Worm (Caenorhabditis elegans) whole organism, L2 larva: Measurements from ENCODE around the gene F46C5.6.

Experiments
- C34F6.9 ChIP-seq: fragments of 150-350 bp; optimal IDR thresholded peaks from 2 replicates; lab custom pipeline; 2014; ENCODE audit warnings: missing biosample characterization, missing genetic modification characterization
- F13H6.1 ChIP-seq: sonication (generic microtip); optimal IDR thresholded peaks from 2 replicates; lab custom pipeline; 2016; ENCODE audit warnings: missing genetic modification characterization, missing compliant biosample characterization
- R02D3.7 ChIP-seq: fragments of 150-350 bp; optimal IDR thresholded peaks from 2 replicates; lab custom pipeline; 2014; ENCODE audit warnings: missing biosample characterization, missing genetic modification characterization
- Y55F3AM.14 ChIP-seq: fragments of 200-800 bp; sonication (Bioruptor generic); optimal IDR thresholded peaks from 2 replicates; lab custom pipeline; 2018; ENCODE audit warnings: mild to moderate bottlenecking, missing genetic modification characterization, missing compliant biosample characterization
- ZK546.5 ChIP-seq: sonication (generic microtip); optimal IDR thresholded peaks from 2 replicates; lab custom pipeline; 2017; ENCODE audit warnings: missing biosample characterization, missing genetic modification characterization
- alr-1 ChIP-seq: fragments of 150-350 bp; optimal IDR thresholded peaks from 2 replicates; lab custom pipeline; 2014; ENCODE audit warnings: missing biosample characterization, missing genetic modification characterization
- aly-2 ChIP-seq: fragments of 150-350 bp; optimal IDR thresholded peaks from 2 replicates; lab custom pipeline; 2014; ENCODE audit warnings: missing biosample characterization, missing genetic modification characterization
- ama-1 ChIP-seq: fragments of 150-350 bp; optimal IDR thresholded peaks from 2 replicates; lab custom pipeline; 2018; ENCODE audit warnings: inconsistent platforms
- blmp-1 ChIP-seq: sonication (generic microtip); optimal IDR thresholded peaks from 2 replicates; lab custom pipeline; 2017; ENCODE audit warnings: missing genetic modification characterization, mild to moderate bottlenecking, missing compliant biosample characterization, antibody characterized with exemption, moderate library complexity; ENCODE audit not compliant: insufficient read depth
- ceh-16 ChIP-seq: fragments of 150-350 bp; optimal IDR thresholded peaks from 2 replicates; lab custom pipeline; 2014; ENCODE audit warnings: missing biosample characterization, missing genetic modification characterization
- ceh-82 ChIP-seq: fragments of 150-350 bp; optimal IDR thresholded peaks from 2 replicates; lab custom pipeline; 2014; ENCODE audit warnings: missing biosample characterization, missing genetic modification characterization
- crh-2 ChIP-seq: sonication (generic microtip); optimal IDR thresholded peaks from 2 replicates; lab custom pipeline; 2017; ENCODE audit warnings: missing biosample characterization, missing genetic modification characterization
- egl-27 ChIP-seq: sonication (generic microtip); optimal IDR thresholded peaks from 3 replicates; lab custom pipeline; 2017; ENCODE audit warnings: missing biosample characterization, missing genetic modification reagents, missing genetic modification characterization
- elt-1 ChIP-seq: fragments of 150-350 bp; optimal IDR thresholded peaks from 2 replicates; lab custom pipeline; 2014; ENCODE audit warnings: missing biosample characterization, missing genetic modification characterization
- elt-3 ChIP-seq: sonication (generic microtip); optimal IDR thresholded peaks from 2 replicates; lab custom pipeline; 2017; ENCODE audit warnings: missing biosample characterization, missing genetic modification characterization
- fos-1 ChIP-seq: fragments of 150-350 bp; optimal IDR thresholded peaks from 2 replicates; lab custom pipeline; 2014; ENCODE audit warnings: missing biosample characterization, missing genetic modification characterization
- gmeb-1 ChIP-seq: fragments of 150-350 bp; optimal IDR thresholded peaks from 2 replicates; lab custom pipeline; 2014; ENCODE audit warnings: missing biosample characterization, missing genetic modification characterization
- lin-11 ChIP-seq: fragments of 150-350 bp; sonication (generic microtip); optimal IDR thresholded peaks from 2 replicates; lab custom pipeline; 2014; ENCODE audit warnings: missing biosample characterization, missing genetic modification characterization, inconsistent platforms, mixed read lengths
- lin-13 ChIP-seq: fragments of 150-350 bp; optimal IDR thresholded peaks from 2 replicates; lab custom pipeline; 2014; ENCODE audit warnings: missing biosample characterization, missing genetic modification reagents, missing genetic modification characterization
- lin-39 ChIP-seq: fragments of 150-350 bp; optimal IDR thresholded peaks from 2 replicates; lab custom pipeline; 2014; ENCODE audit warnings: missing biosample characterization, missing genetic modification reagents, missing genetic modification characterization
- lsy-2 ChIP-seq, 2 experiments: fragments of 150-350 bp in 1 of 2; sonication (generic microtip) in 1 of 2; optimal IDR thresholded peaks; 2 replicates each; lab custom pipeline; 2014 to 2017; ENCODE audit warnings: missing biosample characterization in 2 of 2, missing genetic modification characterization in 2 of 2
- mab-5 ChIP-seq: fragments of 150-350 bp; optimal IDR thresholded peaks from 2 replicates; lab custom pipeline; 2014; ENCODE audit warnings: missing biosample characterization, missing genetic modification characterization
- mbf-1 ChIP-seq: sonication (generic microtip); optimal IDR thresholded peaks from 2 replicates; lab custom pipeline; 2017; ENCODE audit warnings: missing biosample characterization, missing genetic modification characterization
- mdl-1 ChIP-seq, 2 experiments: fragments of 150-350 bp in 1 of 2; sonication (generic microtip) in 1 of 2; optimal IDR thresholded peaks; 2 replicates each; lab custom pipeline; 2017; ENCODE audit warnings: missing biosample characterization in 2 of 2, missing genetic modification characterization in 2 of 2
- nhr-10 ChIP-seq: sonication (generic microtip); optimal IDR thresholded peaks from 2 replicates; lab custom pipeline; 2017; ENCODE audit warnings: missing biosample characterization, missing genetic modification characterization
- nhr-11 ChIP-seq: fragments of 150-350 bp; optimal IDR thresholded peaks from 2 replicates; lab custom pipeline; 2014; ENCODE audit warnings: missing biosample characterization, missing genetic modification characterization
- nhr-12 ChIP-seq: fragments of 150-350 bp; optimal IDR thresholded peaks from 2 replicates; lab custom pipeline; 2014; ENCODE audit warnings: missing biosample characterization, missing genetic modification characterization
- nhr-129 ChIP-seq: fragments of 150-350 bp; optimal IDR thresholded peaks from 2 replicates; lab custom pipeline; 2014; ENCODE audit warnings: missing biosample characterization, missing genetic modification characterization
- nhr-21 ChIP-seq: fragments of 150-350 bp; optimal IDR thresholded peaks from 2 replicates; lab custom pipeline; 2014; ENCODE audit warnings: missing biosample characterization, missing genetic modification characterization
- nhr-23 ChIP-seq: fragments of 150-350 bp; optimal IDR thresholded peaks from 2 replicates; lab custom pipeline; 2014; ENCODE audit warnings: missing biosample characterization, missing genetic modification reagents, missing genetic modification characterization
- nhr-237 ChIP-seq: fragments of 150-350 bp; optimal IDR thresholded peaks from 2 replicates; lab custom pipeline; 2014; ENCODE audit warnings: missing biosample characterization, missing genetic modification characterization
- nhr-25 ChIP-seq: fragments of 150-350 bp; sonication (generic microtip); optimal IDR thresholded peaks from 3 replicates; lab custom pipeline; 2014; ENCODE audit warnings: missing biosample characterization, missing genetic modification characterization
- nhr-6 ChIP-seq: fragments of 150-350 bp; optimal IDR thresholded peaks from 2 replicates; lab custom pipeline; 2014; ENCODE audit warnings: missing biosample characterization, missing genetic modification characterization
- nhr-77 ChIP-seq: fragments of 150-350 bp; optimal IDR thresholded peaks from 2 replicates; lab custom pipeline; 2014; ENCODE audit warnings: missing biosample characterization, missing genetic modification characterization
- peb-1 ChIP-seq: fragments of 150-350 bp; optimal IDR thresholded peaks from 2 replicates; lab custom pipeline; 2014; ENCODE audit warnings: missing biosample characterization, missing genetic modification characterization
- sem-4 ChIP-seq: fragments of 150-350 bp; optimal IDR thresholded peaks from 2 replicates; lab custom pipeline; 2014; ENCODE audit warnings: missing biosample characterization, missing genetic modification reagents, missing genetic modification characterization
- sma-3 ChIP-seq: sonication (generic microtip); optimal IDR thresholded peaks from 2 replicates; lab custom pipeline; 2016; ENCODE audit warnings: missing genetic modification reagents, missing genetic modification characterization, missing compliant biosample characterization
- sma-9 ChIP-seq, 2 experiments: fragments of 150-350 bp in 1 of 2; sonication (generic microtip) in 1 of 2; optimal IDR thresholded peaks; 2 replicates each; lab custom pipeline; 2014 to 2016; ENCODE audit warnings: missing genetic modification characterization in 2 of 2, mild to moderate bottlenecking in 1 of 2, missing biosample characterization in 1 of 2, missing compliant biosample characterization in 1 of 2, missing genetic modification reagents in 1 of 2, moderate library complexity in 1 of 2
- unc-39 ChIP-seq: fragments of 150-350 bp; optimal IDR thresholded peaks from 2 replicates; lab custom pipeline; 2014; ENCODE audit warnings: missing biosample characterization, missing genetic modification characterization
- unc-55 ChIP-seq: fragments of 150-350 bp; sonication (generic microtip); optimal IDR thresholded peaks from 3 replicates; lab custom pipeline; 2014; ENCODE audit warnings: missing biosample characterization, missing genetic modification reagents, missing genetic modification characterization
- unc-62 ChIP-seq: fragments of 150-350 bp; optimal IDR thresholded peaks from 2 replicates; lab custom pipeline; 2014; ENCODE audit warnings: missing biosample characterization, missing genetic modification reagents, missing genetic modification characterization
- zag-1 ChIP-seq: fragments of 150-350 bp; optimal IDR thresholded peaks from 2 replicates; lab custom pipeline; 2014; ENCODE audit warnings: missing biosample characterization, missing genetic modification characterization
- ztf-1 ChIP-seq: fragments of 200-800 bp; sonication (Bioruptor generic); conservative IDR thresholded peaks from 2 replicates; pipeline ENCODE4 v1.3.6; 2022; ENCODE audit warnings: missing genetic modification characterization, missing compliant biosample characterization
- ztf-11 ChIP-seq: sonication (generic microtip); optimal IDR thresholded peaks from 2 replicates; lab custom pipeline; 2017; ENCODE audit warnings: missing biosample characterization, missing genetic modification characterization
- ztf-4 ChIP-seq: fragments of 150-350 bp; optimal IDR thresholded peaks from 2 replicates; lab custom pipeline; 2014; ENCODE audit warnings: missing biosample characterization, missing genetic modification characterization

Gene F46C5.6

DNA sequence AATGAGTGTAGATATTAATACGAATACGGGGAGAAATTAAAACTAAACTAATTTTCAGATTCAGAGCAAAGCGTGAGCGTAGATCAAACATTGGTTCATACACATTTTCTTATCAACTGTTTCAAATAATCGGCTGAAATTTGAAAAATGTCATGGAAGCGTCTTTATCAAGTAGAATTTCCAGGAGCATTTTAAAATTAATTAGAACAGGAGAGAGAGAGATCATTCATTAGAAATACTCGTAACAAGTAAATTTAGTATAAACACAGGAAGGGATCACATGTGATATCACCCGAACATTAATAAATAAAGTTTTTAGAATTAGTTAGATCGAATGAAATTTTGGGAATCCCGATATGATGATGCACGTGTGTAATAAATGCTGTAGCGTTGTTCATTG lies 37.4 kb downstream of the F46C5.6 start, which contains the start of gene pho-13:
pho-13 (minus strand) TSS at position 101 of the 400 bp plus-strand sequence.
- TF ChIP-seq nhr-129 (tag; lab: Kevin White, UChicago) (no peak), unc-39 (tag; lab: Kevin White, UChicago) (no peak), ceh-82 (tag; lab: Kevin White, UChicago) (no peak), fos-1 (tag; lab: Kevin White, UChicago) (peak; percentile 23)

ce11 chrII:8800830-8801229 lies 43.5 kb downstream of the F46C5.6 start, which contains the start of gene appg-2:
Gene appg-2, plus strand, starts transcription at chrII:8801130.
- TF ChIP-seq mbf-1 (tag; lab: Kevin White, UChicago) (no peak), nhr-12 (no peak), nhr-10 (tag; lab: Kevin White, UChicago) (no peak), elt-1 (tag; lab: Kevin White, UChicago) (no peak), egl-27 (tag; lab: Kevin White, UChicago) (no peak), gmeb-1 (tag; lab: Kevin White, UChicago) (no peak), ama-1 (lab: Kevin White, UChicago) (no peak), lin-11 (tag; lab: Kevin White, UChicago) (no peak), sma-9 (GFP tag; optimal IDR thresholded peaks at IDR 0.05; lab: Kevin White, UChicago) (no peak), sma-9 (tag; optimal IDR thresholded peaks at IDR 0.05; lab: Kevin White, UChicago) (no peak), elt-3 (tag; lab: Kevin White, UChicago) (no peak), aly-2 (tag; lab: Kevin White, UChicago) (no peak), nhr-25 (tag; lab: Kevin White, UChicago) (no peak)

- TF ChIP-seq unc-55 (GFP tag; lab: Kevin White, UChicago), result peak; percentile 50
- no peak for TF ChIP-seq C34F6.9 (tag; lab: Kevin White, UChicago)
- peak; percentile 56 for TF ChIP-seq unc-62 (GFP tag; lab: Kevin White, UChicago)
These were observed 44.6 kb downstream of the F46C5.6 start for ce11 chrII:8799725-8800124.

DNA sequence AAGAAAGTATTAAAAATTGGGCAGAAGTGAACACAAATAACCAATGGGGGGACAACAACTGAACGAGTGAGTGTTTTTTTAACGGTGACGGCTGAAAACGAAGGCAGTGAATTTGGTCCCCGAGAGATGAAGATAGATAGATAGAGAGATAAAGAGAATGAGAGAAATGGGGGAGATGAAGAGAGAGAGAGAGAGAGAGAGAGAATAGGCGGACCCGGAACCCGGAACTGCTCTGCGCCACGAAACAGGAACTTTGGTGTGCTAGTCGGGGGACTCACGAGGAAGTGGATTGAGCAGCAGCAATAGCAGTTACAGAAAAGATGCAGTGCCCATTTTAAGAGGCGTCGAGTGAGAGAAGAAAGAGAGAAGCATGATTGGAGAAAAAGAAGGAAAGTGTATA lies 47.9 kb downstream of the F46C5.6 start:
- TF ChIP-seq egl-27 (tag; lab: Kevin White, UChicago) (peak; percentile 89), F13H6.1 (tag; lab: Kevin White, UChicago) (peak; percentile 88), blmp-1 (tag; lab: Kevin White, UChicago) (no peak), lsy-2 (tag; optimal IDR thresholded peaks at IDR 0.05; lab: Kevin White, UChicago) (peak; percentile 3 to 74), lin-11 (tag; lab: Kevin White, UChicago) (peak; percentile 44), ZK546.5 (no peak), nhr-237 (tag; lab: Kevin White, UChicago) (no peak), ztf-4 (peak; percentile 63), nhr-6 (tag; lab: Kevin White, UChicago) (no peak), elt-1 (tag; lab: Kevin White, UChicago) (no peak), ama-1 (lab: Kevin White, UChicago) (no peak), R02D3.7 (tag; lab: Kevin White, UChicago) (no peak), alr-1 (tag; lab: Kevin White, UChicago) (no peak), lin-39 (tag; lab: Kevin White, UChicago) (no peak), ceh-16 (no peak), zag-1 (peak; percentile 79), mab-5 (tag; lab: Kevin White, UChicago) (peak; percentile 21), nhr-23 (tag; lab: Kevin White, UChicago) (no peak), unc-55 (GFP tag; lab: Kevin White, UChicago) (peak; percentile 59), mdl-1 (tag; optimal IDR thresholded peaks at IDR 0.05; lab: Kevin White, UChicago) (peak; percentile 22 to 82), peb-1 (no peak), Y55F3AM.14 (GFP tag; lab: Kevin White, UChicago) (peak; percentile 38), aly-2 (tag; lab: Kevin White, UChicago) (no peak), sma-3 (GFP tag; lab: Kevin White, UChicago) (no peak), sma-9 (GFP tag; optimal IDR thresholded peaks at IDR 0.05; lab: Kevin White, UChicago) (peak; percentile 95), sma-9 (tag; optimal IDR thresholded peaks at IDR 0.05; lab: Kevin White, UChicago) (no peak), nhr-10 (tag; lab: Kevin White, UChicago) (no peak), fos-1 (tag; lab: Kevin White, UChicago) (peak; percentile 19), nhr-21 (tag; lab: Kevin White, UChicago) (no peak), lin-13 (GFP tag; lab: Kevin White, UChicago) (no peak), nhr-77 (tag; lab: Kevin White, UChicago) (no peak), ztf-11 (no peak), sem-4 (tag; lab: Kevin White, UChicago) (peak; percentile 86), crh-2 (tag; lab: Kevin White, UChicago) (peak; percentile 79), elt-3 (tag; lab: Kevin White, UChicago) (no peak), ztf-1 (no peak), unc-39 (tag; lab: Kevin White, UChicago) (no peak), nhr-129 (tag; lab: Kevin White, UChicago) (peak; percentile 55), nhr-11 (no peak), ceh-82 (tag; lab: Kevin White, UChicago) (peak; percentile 52), mbf-1 (tag; lab: Kevin White, UChicago) (no peak), nhr-12 (no peak), nhr-25 (tag; lab: Kevin White, UChicago) (no peak)
